Worm (Caenorhabditis elegans) whole organism, late embryonic: ENCODE data around the gene F53C3.3.

Experiments used
- F13H6.1 ChIP-seq: sonication (generic microtip); optimal IDR thresholded peaks from 2 replicates; lab custom pipeline; 2016; ENCODE audit warnings: missing genetic modification characterization, missing compliant biosample characterization
- K02D7.2 ChIP-seq: sonication (generic microtip); optimal IDR thresholded peaks from 2 replicates; lab custom pipeline; 2017; ENCODE audit warnings: mild to moderate bottlenecking, missing genetic modification characterization, missing compliant biosample characterization
- K09A11.1 ChIP-seq: sonication (generic microtip); optimal IDR thresholded peaks from 2 replicates; lab custom pipeline; 2017; ENCODE audit warnings: antibody characterized with exemption, mild to moderate bottlenecking, missing genetic modification characterization, missing compliant biosample characterization; ENCODE audit not compliant: insufficient read depth
- T23F11.4 ChIP-seq: fragments of 200-800 bp; sonication (Bioruptor generic); optimal IDR thresholded peaks from 2 replicates; lab custom pipeline; 2018; ENCODE audit warnings: mild to moderate bottlenecking, missing genetic modification characterization, missing compliant biosample characterization
- ahr-1 ChIP-seq: sonication (generic microtip); optimal IDR thresholded peaks from 2 replicates; lab custom pipeline; 2016; ENCODE audit warnings: missing genetic modification characterization, missing compliant biosample characterization
- ama-1 ChIP-seq: fragments of 150-350 bp; optimal IDR thresholded peaks from 2 replicates; lab custom pipeline; 2014
- ceh-30 ChIP-seq: fragments of 150-350 bp; optimal IDR thresholded peaks from 2 replicates; lab custom pipeline; 2014; ENCODE audit warnings: missing biosample characterization, missing genetic modification characterization
- ceh-31 ChIP-seq: sonication (generic microtip); optimal IDR thresholded peaks from 2 replicates; lab custom pipeline; 2016; ENCODE audit warnings: missing genetic modification characterization, missing compliant biosample characterization
- ceh-34 ChIP-seq: sonication (generic microtip); optimal IDR thresholded peaks from 2 replicates; lab custom pipeline; 2016; ENCODE audit warnings: mild to moderate bottlenecking, missing genetic modification characterization, missing compliant biosample characterization
- ceh-45 ChIP-seq: fragments of 200-800 bp; sonication (Bioruptor generic); IDR thresholded peaks from 2 replicates; pipeline ENCODE4 v1.3.6; 2022; ENCODE audit warnings: missing genetic modification reagents, missing genetic modification characterization, missing compliant biosample characterization
- ceh-48 ChIP-seq: sonication (generic microtip); optimal IDR thresholded peaks from 2 replicates; lab custom pipeline; 2016; ENCODE audit warnings: missing genetic modification characterization, inconsistent platforms, missing compliant biosample characterization
- ceh-9 ChIP-seq: sonication (generic microtip); optimal IDR thresholded peaks from 2 replicates; lab custom pipeline; 2016; ENCODE audit warnings: mild to moderate bottlenecking, missing genetic modification characterization, inconsistent platforms, missing compliant biosample characterization
- elt-2 ChIP-seq: sonication (generic microtip); optimal IDR thresholded peaks from 2 replicates; lab custom pipeline; 2016; ENCODE audit warnings: missing genetic modification reagents, missing genetic modification characterization, missing compliant biosample characterization
- elt-4 ChIP-seq: sonication (generic microtip); optimal IDR thresholded peaks from 2 replicates; lab custom pipeline; 2016; ENCODE audit warnings: missing genetic modification characterization, missing compliant biosample characterization
- ets-4 ChIP-seq: sonication (generic microtip); optimal IDR thresholded peaks from 2 replicates; lab custom pipeline; 2016; ENCODE audit warnings: missing genetic modification characterization, missing compliant biosample characterization
- eyg-1 ChIP-seq: sonication (generic microtip); optimal IDR thresholded peaks from 2 replicates; lab custom pipeline; 2016; ENCODE audit warnings: missing genotype, missing genetic modification characterization, missing compliant biosample characterization
- fkh-10 ChIP-seq: fragments of 150-350 bp; optimal IDR thresholded peaks from 2 replicates; lab custom pipeline; 2014; ENCODE audit warnings: missing biosample characterization, missing genetic modification reagents, missing genetic modification characterization
- fkh-6 ChIP-seq: sonication (generic microtip); optimal IDR thresholded peaks from 2 replicates; lab custom pipeline; 2016; ENCODE audit warnings: missing genetic modification characterization, missing compliant biosample characterization
- gmeb-2 ChIP-seq: sonication (generic microtip); optimal IDR thresholded peaks from 2 replicates; lab custom pipeline; 2016; ENCODE audit warnings: missing genetic modification characterization, inconsistent platforms, missing compliant biosample characterization
- hlh-13 ChIP-seq: fragments of 200-800 bp; sonication (Bioruptor generic); optimal IDR thresholded peaks from 2 replicates; lab custom pipeline; 2018; ENCODE audit warnings: mild to moderate bottlenecking, missing genetic modification characterization, missing compliant biosample characterization
- hlh-6 ChIP-seq: sonication (generic microtip); optimal IDR thresholded peaks from 2 replicates; lab custom pipeline; 2016; ENCODE audit warnings: missing genotype, missing genetic modification characterization, missing compliant biosample characterization
- mec-3 ChIP-seq: sonication (generic microtip); optimal IDR thresholded peaks from 2 replicates; lab custom pipeline; 2016; ENCODE audit warnings: borderline replicate concordance, missing genetic modification characterization, missing compliant biosample characterization
- nfya-1 ChIP-seq: sonication (generic microtip); optimal IDR thresholded peaks from 2 replicates; lab custom pipeline; 2017; ENCODE audit warnings: missing genetic modification characterization, mild to moderate bottlenecking, missing compliant biosample characterization, antibody characterized with exemption, moderate library complexity
- nhr-11 ChIP-seq: fragments of 150-350 bp; optimal IDR thresholded peaks from 2 replicates; lab custom pipeline; 2014; ENCODE audit warnings: missing biosample characterization, missing genetic modification characterization
- nhr-232 ChIP-seq: sonication (generic microtip); optimal IDR thresholded peaks from 2 replicates; lab custom pipeline; 2016; ENCODE audit warnings: missing genetic modification characterization, missing compliant biosample characterization
- npax-4 ChIP-seq: sonication (generic microtip); optimal IDR thresholded peaks from 2 replicates; lab custom pipeline; 2016; ENCODE audit warnings: missing genetic modification characterization, missing compliant biosample characterization
- pag-3 ChIP-seq: sonication (generic microtip); optimal IDR thresholded peaks from 2 replicates; lab custom pipeline; 2016; ENCODE audit warnings: missing compliant biosample characterization, missing genetic modification characterization, borderline replicate concordance
- pat-9 ChIP-seq: fragments of 200-800 bp; sonication (Bioruptor generic); optimal IDR thresholded peaks from 2 replicates; lab custom pipeline; 2018; ENCODE audit warnings: mild to moderate bottlenecking, missing genetic modification characterization, moderate library complexity, missing compliant biosample characterization
- pha-4 ChIP-seq: fragments of 150-350 bp; optimal IDR thresholded peaks from 2 replicates; lab custom pipeline; 2018; ENCODE audit warnings: missing biosample characterization, missing genetic modification reagents, missing genetic modification characterization
- pros-1 ChIP-seq: fragments of 150-350 bp; optimal IDR thresholded peaks from 2 replicates; lab custom pipeline; 2014; ENCODE audit warnings: missing biosample characterization, missing genetic modification reagents, missing genetic modification characterization
- ref-2 ChIP-seq: sonication (generic microtip); optimal IDR thresholded peaks from 2 replicates; lab custom pipeline; 2016; ENCODE audit warnings: missing genetic modification characterization, missing compliant biosample characterization
- sdc-2 ChIP-seq: sonication (generic microtip); optimal IDR thresholded peaks from 2 replicates; lab custom pipeline; 2016; ENCODE audit warnings: missing genotype, missing genetic modification characterization, missing compliant biosample characterization
- sox-2 ChIP-seq: fragments of 200-800 bp; sonication (Bioruptor generic); IDR thresholded peaks from 2 replicates; pipeline ENCODE4 v1.3.6; 2022; ENCODE audit warnings: missing genetic modification reagents, missing genetic modification characterization, missing compliant biosample characterization
- syd-9 ChIP-seq: sonication (generic microtip); optimal IDR thresholded peaks from 2 replicates; lab custom pipeline; 2016; ENCODE audit warnings: mild to moderate bottlenecking, missing genetic modification characterization, moderate library complexity, missing compliant biosample characterization
- unc-42 ChIP-seq: sonication (generic microtip); optimal IDR thresholded peaks from 2 replicates; lab custom pipeline; 2016; ENCODE audit warnings: missing genotype, missing genetic modification characterization, missing compliant biosample characterization
- unc-86 ChIP-seq: sonication (generic microtip); optimal IDR thresholded peaks from 2 replicates; lab custom pipeline; 2016; ENCODE audit warnings: missing genetic modification characterization, missing compliant biosample characterization

F53C3.3 gene

ce11 chrII:3906615-3907190, 4.0 kb downstream of the F53C3.3 start, which contains the start of the genes F53C3.11 and fbxb-103:
Gene F53C3.11, minus strand, starts transcription at chrII:3906715.
Gene fbxb-103, plus strand, starts transcription at chrII:3907140.
- TF ChIP-seq ceh-9 (tag; lab: Kevin White, UChicago) (no peak), hlh-6 (tag; lab: Kevin White, UChicago) (no peak), ets-4 (tag; lab: Kevin White, UChicago) (no peak), sox-2 (GFP tag; lab: Robert Waterston, UW) (no peak), ref-2 (tag; lab: Kevin White, UChicago) (no peak), unc-42 (tag; lab: Kevin White, UChicago) (no peak), sdc-2 (tag; lab: Kevin White, UChicago) (no peak), pha-4 (tag; lab: Kevin White, UChicago) (no peak), fkh-6 (tag; lab: Kevin White, UChicago) (no peak)

- TF ChIP-seq nfya-1 (tag; lab: Kevin White, UChicago), result peak; percentile 74
- TF ChIP-seq nhr-232 (tag; lab: Kevin White, UChicago), result no peak
- TF ChIP-seq ceh-30 (tag; lab: Kevin White, UChicago), result no peak
- TF ChIP-seq, all 69 proteins: peak for 1
Observed at ce11 chrII:3908135-3908534, 5.5 kb downstream of the F53C3.3 start.

ce11 chrII:3909301-3909700, 6.6 kb downstream of the F53C3.3 start:
- TF ChIP-seq ceh-45 (no peak), K09A11.1 (no peak), ama-1 (lab: Kevin White, UChicago) (no peak), unc-86 (tag; lab: Kevin White, UChicago) (no peak), ceh-31 (tag; lab: Kevin White, UChicago) (no peak), nhr-11 (tag; lab: Kevin White, UChicago) (no peak), ceh-9 (tag; lab: Kevin White, UChicago) (no peak), T23F11.4 (no peak), ceh-34 (no peak), pat-9 (tag; lab: Kevin White, UChicago) (no peak), F13H6.1 (tag; lab: Kevin White, UChicago) (no peak), syd-9 (no peak), gmeb-2 (no peak), unc-42 (tag; lab: Kevin White, UChicago) (no peak), npax-4 (tag; lab: Kevin White, UChicago) (no peak), mec-3 (tag; lab: Kevin White, UChicago) (no peak), elt-4 (tag; lab: Kevin White, UChicago) (no peak), K02D7.2 (tag; lab: Kevin White, UChicago) (no peak)

ce11 chrII:3910737-3911136, 8.1 kb downstream of the F53C3.3 start, which contains the start of gene bcmo-2:
Gene bcmo-2, minus strand, starts transcription at chrII:3910837.
- TF ChIP-seq K09A11.1 (no peak), pag-3 (tag; lab: Kevin White, UChicago) (no peak), eyg-1 (tag; lab: Kevin White, UChicago) (no peak), fkh-10 (GFP tag; lab: Kevin White, UChicago) (no peak), sdc-2 (tag; lab: Kevin White, UChicago) (no peak)

ce11 chrII:3911284-3911683, 8.6 kb downstream of the F53C3.3 start:
- TF ChIP-seq F13H6.1 (tag; lab: Kevin White, UChicago) (no peak), pros-1 (no peak), ahr-1 (tag; lab: Kevin White, UChicago) (no peak), hlh-13 (GFP tag; lab: Kevin White, UChicago) (no peak), elt-4 (tag; lab: Kevin White, UChicago) (no peak), ceh-48 (tag; lab: Kevin White, UChicago) (no peak), elt-2 (peak; percentile 53), nhr-11 (tag; lab: Kevin White, UChicago) (no peak), syd-9 (no peak)
